Fruit fly (Drosophila melanogaster) whole organism, wandering third instar larva: ENCODE data around the gene org-1.
A peak's percentile ranks its signal among the peaks of the same experiment; 100 is the strongest.

Experiments
- Vsx2 ChIP-seq: fragments of 200-300, 225-300 bp; sonication (Bioruptor generic); optimal IDR thresholded peaks from 2 replicates; lab custom pipeline; 2018; ENCODE audit warnings: missing biosample characterization, missing genetic modification characterization; ENCODE audit not compliant: partially characterized antibody
- jim ChIP-seq: fragments of 175-275, 200-325 bp; sonication (Bioruptor generic); optimal IDR thresholded peaks from 2 replicates; lab custom pipeline; 2016; ENCODE audit warnings: missing biosample characterization, mild to moderate bottlenecking, missing genetic modification characterization
- pan ChIP-seq: fragments of >200 bp; optimal IDR thresholded peaks from 2 replicates; lab custom pipeline; 2017

DNA sequence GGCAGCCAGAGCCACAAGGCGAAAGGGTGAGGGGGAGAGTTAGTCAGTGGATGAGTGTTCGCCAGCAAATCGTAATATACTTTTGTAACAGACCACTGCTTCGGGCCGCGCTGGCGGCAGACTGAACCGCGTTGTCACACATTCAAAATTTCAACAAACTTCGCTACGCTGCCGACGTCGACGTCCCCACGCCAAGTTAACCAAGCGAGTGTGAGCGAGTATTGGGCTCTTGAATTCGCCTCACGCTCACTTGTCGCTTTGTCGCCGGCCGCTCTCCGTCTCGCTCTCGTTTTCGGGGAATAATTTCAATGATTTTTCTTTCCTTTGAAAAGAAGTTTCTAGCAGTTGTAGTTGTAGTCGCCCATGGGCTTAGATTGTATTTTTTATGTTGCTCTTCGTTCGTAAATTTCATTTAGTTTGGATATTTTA is 43.3 kb downstream of the org-1 start, which contains the start of gene lawc:
- peak; percentile 73 for TF ChIP-seq Vsx2
- no peak for TF ChIP-seq pan (lab: Kevin White, UChicago)
- no peak for TF ChIP-seq jim (GFP tag; lab: Kevin White, UChicago)
